Worm (Caenorhabditis elegans) whole organism, young adult: ENCODE data around the gene T23F11.11.

Source experiments
- B0035.1 ChIP-seq: sonication (generic microtip); optimal IDR thresholded peaks from 2 replicates; lab custom pipeline; 2016; ENCODE audit warnings: missing genetic modification characterization, mild to moderate bottlenecking, missing compliant biosample characterization, missing genotype, missing genetic modification reagents
- B0261.1 ChIP-seq: sonication (generic microtip); optimal IDR thresholded peaks from 2 replicates; lab custom pipeline; 2016; ENCODE audit warnings: mild to moderate bottlenecking, missing genetic modification characterization, moderate library complexity, missing compliant biosample characterization
- C17E4.6 ChIP-seq: fragments of 200-800 bp; sonication (Bioruptor generic); IDR thresholded peaks from 2 replicates; pipeline ENCODE4 v1.3.6; 2022; ENCODE audit warnings: missing genetic modification reagents, missing genetic modification characterization, missing compliant biosample characterization
- F10E7.11 ChIP-seq: sonication (generic microtip); optimal IDR thresholded peaks from 2 replicates; lab custom pipeline; 2017; ENCODE audit warnings: mild to moderate bottlenecking, missing genetic modification characterization, moderate library complexity, missing compliant biosample characterization
- K11D2.4 ChIP-seq: fragments of 200-800 bp; sonication (Bioruptor generic); IDR thresholded peaks from 2 replicates; pipeline ENCODE4 v1.3.6; 2022; ENCODE audit warnings: missing genetic modification reagents, missing genetic modification characterization, missing compliant biosample characterization
- T07F8.4 ChIP-seq: sonication (generic microtip); optimal IDR thresholded peaks from 2 replicates; lab custom pipeline; 2016; ENCODE audit warnings: mild to moderate bottlenecking, missing genetic modification characterization, moderate library complexity, missing compliant biosample characterization
- T26A5.8 ChIP-seq: sonication (generic microtip); optimal IDR thresholded peaks from 2 replicates; lab custom pipeline; 2016; ENCODE audit warnings: missing genetic modification characterization, missing compliant biosample characterization
- Y53G8AR.9 ChIP-seq: fragments of 200-800 bp; sonication (Bioruptor generic); conservative IDR thresholded peaks from 2 replicates; pipeline ENCODE4 v1.3.6; 2022; ENCODE audit warnings: missing genetic modification reagents, missing genetic modification characterization, missing compliant biosample characterization
- Y67H2A.10 ChIP-seq: fragments of 200-800 bp; sonication (Bioruptor generic); conservative IDR thresholded peaks from 2 replicates; pipeline ENCODE4 v1.3.6; 2022; ENCODE audit warnings: missing genetic modification reagents, missing genetic modification characterization, missing compliant biosample characterization
- Y95B8A.8 ChIP-seq: fragments of 200-800 bp; sonication (Bioruptor generic); IDR thresholded peaks from 2 replicates; pipeline ENCODE4 v1.3.6; 2022; ENCODE audit warnings: missing genetic modification reagents, missing genetic modification characterization, missing compliant biosample characterization
- ZK185.1 ChIP-seq: sonication (generic microtip); optimal IDR thresholded peaks from 2 replicates; lab custom pipeline; 2016; ENCODE audit warnings: mild to moderate bottlenecking, missing genetic modification characterization, missing compliant biosample characterization; ENCODE audit not compliant: poor library complexity, severe bottlenecking
- aptf-3 ChIP-seq: fragments of 200-800 bp; sonication (Bioruptor generic); IDR thresholded peaks from 2 replicates; pipeline ENCODE4 v1.3.6; 2022; ENCODE audit warnings: missing genetic modification characterization, missing compliant biosample characterization
- attf-6 ChIP-seq: fragments of 200-800 bp; sonication (Bioruptor generic); IDR thresholded peaks from 2 replicates; pipeline ENCODE4 v1.3.6; 2022; ENCODE audit warnings: missing genetic modification reagents, missing genetic modification characterization, missing compliant biosample characterization
- ccch-3 ChIP-seq: fragments of 200-800 bp; sonication (Bioruptor generic); optimal IDR thresholded peaks from 2 replicates; lab custom pipeline; 2018; ENCODE audit warnings: mild to moderate bottlenecking, missing genetic modification characterization, missing compliant biosample characterization
- cebp-2 ChIP-seq: fragments of 200-800 bp; sonication (Bioruptor generic); IDR thresholded peaks from 2 replicates; pipeline ENCODE4 v1.3.6; 2022; ENCODE audit warnings: missing genetic modification characterization, missing compliant biosample characterization
- ceh-100 ChIP-seq: fragments of 200-800 bp; sonication (Bioruptor generic); IDR thresholded peaks from 2 replicates; pipeline ENCODE4 v1.3.6; 2022; ENCODE audit warnings: missing genetic modification reagents, missing genetic modification characterization, missing compliant biosample characterization
- ceh-40 ChIP-seq: fragments of 200-800 bp; sonication (Bioruptor generic); IDR thresholded peaks from 2 replicates; pipeline ENCODE4 v1.3.6; 2022; ENCODE audit warnings: missing genetic modification characterization, missing compliant biosample characterization
- dpff-1 ChIP-seq: sonication (generic microtip); optimal IDR thresholded peaks from 2 replicates; lab custom pipeline; 2017; ENCODE audit warnings: mild to moderate bottlenecking, missing genetic modification characterization, missing compliant biosample characterization
- efl-1 ChIP-seq: fragments of 150-350 bp; optimal IDR thresholded peaks from 2 replicates; lab custom pipeline; 2014; ENCODE audit warnings: missing biosample characterization, missing genetic modification reagents, missing genetic modification characterization
- ekl-4 ChIP-seq: fragments of 200-800 bp; sonication (Bioruptor generic); IDR thresholded peaks from 2 replicates; pipeline ENCODE4 v1.3.6; 2022; ENCODE audit warnings: missing genetic modification reagents, missing genetic modification characterization, missing compliant biosample characterization
- hmg-1.2 ChIP-seq: fragments of 200-800 bp; sonication (Bioruptor generic); IDR thresholded peaks from 2 replicates; pipeline ENCODE4 v1.3.6; 2022; ENCODE audit warnings: missing genetic modification reagents, missing genetic modification characterization, missing compliant biosample characterization
- hrde-1 ChIP-seq: sonication (generic microtip); optimal IDR thresholded peaks from 2 replicates; lab custom pipeline; 2016; ENCODE audit warnings: missing genetic modification characterization, mild to moderate bottlenecking, missing compliant biosample characterization, moderate library complexity, missing genotype, missing genetic modification reagents, borderline replicate concordance
- hsf-1 ChIP-seq: fragments of 200-800 bp; sonication (Bioruptor generic); IDR thresholded peaks from 2 replicates; pipeline ENCODE4 v1.3.6; 2022; ENCODE audit warnings: missing genetic modification reagents, missing genetic modification characterization, missing compliant biosample characterization
- lin-26 ChIP-seq: fragments of 200-800 bp; sonication (Bioruptor generic); IDR thresholded peaks from 2 replicates; pipeline ENCODE4 v1.3.6; 2022; ENCODE audit warnings: missing genetic modification reagents, missing genetic modification characterization, missing compliant biosample characterization
- lin-40 ChIP-seq: sonication (generic microtip); optimal IDR thresholded peaks from 2 replicates; lab custom pipeline; 2016; ENCODE audit warnings: missing genetic modification characterization, mild to moderate bottlenecking, missing compliant biosample characterization, missing genotype, missing genetic modification reagents
- lir-1 ChIP-seq: fragments of 200-800 bp; sonication (Bioruptor generic); conservative IDR thresholded peaks from 2 replicates; pipeline ENCODE4 v1.3.6; 2022; ENCODE audit warnings: missing genetic modification reagents, missing genetic modification characterization, missing compliant biosample characterization
- madf-8 ChIP-seq: fragments of 200-800 bp; sonication (Bioruptor generic); conservative IDR thresholded peaks from 2 replicates; pipeline ENCODE4 v1.3.6; 2022; ENCODE audit warnings: missing genetic modification reagents, missing genetic modification characterization, missing compliant biosample characterization
- mcd-1 ChIP-seq: fragments of 200-800 bp; sonication (Bioruptor generic); IDR thresholded peaks from 2 replicates; pipeline ENCODE4 v1.3.6; 2022; ENCODE audit warnings: missing genetic modification reagents, missing genetic modification characterization, missing compliant biosample characterization
- mxl-1 ChIP-seq: sonication (generic microtip); optimal IDR thresholded peaks from 2 replicates; lab custom pipeline; 2016; ENCODE audit warnings: missing genetic modification characterization, missing compliant biosample characterization
- nfya-2 ChIP-seq: fragments of 200-800 bp; sonication (Bioruptor generic); IDR thresholded peaks from 2 replicates; pipeline ENCODE4 v1.3.6; 2022; ENCODE audit warnings: missing genetic modification reagents, missing genetic modification characterization, missing compliant biosample characterization
- nhr-120 ChIP-seq: fragments of 200-800 bp; sonication (Bioruptor generic); IDR thresholded peaks from 2 replicates; pipeline ENCODE4 v1.3.6; 2022; ENCODE audit warnings: missing genetic modification characterization, missing compliant biosample characterization
- nhr-80 ChIP-seq: sonication (generic microtip); optimal IDR thresholded peaks from 2 replicates; lab custom pipeline; 2016; ENCODE audit warnings: missing genetic modification characterization, missing compliant biosample characterization
- pbrm-1 ChIP-seq: fragments of 200-800 bp; sonication (Bioruptor generic); IDR thresholded peaks from 2 replicates; pipeline ENCODE4 v1.3.6; 2022; ENCODE audit warnings: missing genetic modification reagents, missing genetic modification characterization, missing compliant biosample characterization
- rpc-1 ChIP-seq, 2 experiments: fragments of 150-350 bp in 1 of 2; sonication (generic microtip) in 1 of 2; optimal IDR thresholded peaks; 2 replicates each; lab custom pipeline; 2014 to 2018; ENCODE audit warnings: missing biosample characterization in 1 of 2, missing genetic modification characterization in 1 of 2, missing genetic modification reagents in 1 of 2, missing genotype in 1 of 2
- sdz-38 ChIP-seq: sonication (generic microtip); optimal IDR thresholded peaks from 2 replicates; lab custom pipeline; 2016; ENCODE audit warnings: missing genotype, missing genetic modification characterization, missing compliant biosample characterization
- snpc-1.1 ChIP-seq: sonication (generic microtip); optimal IDR thresholded peaks from 2 replicates; lab custom pipeline; 2017; ENCODE audit warnings: missing genetic modification characterization, mild to moderate bottlenecking, missing compliant biosample characterization, antibody characterized with exemption, moderate library complexity, missing genotype, missing genetic modification reagents; ENCODE audit not compliant: insufficient read depth
- snpc-1.3 ChIP-seq: sonication (generic microtip); optimal IDR thresholded peaks from 2 replicates; lab custom pipeline; 2017; ENCODE audit warnings: missing genetic modification characterization, mild to moderate bottlenecking, missing compliant biosample characterization, antibody characterized with exemption, moderate library complexity, missing genotype, missing genetic modification reagents; ENCODE audit not compliant: insufficient read depth
- snpc-4 ChIP-seq, 5 experiments: fragments of 150-350 bp in 1 of 5; sonication (generic microtip) in 4 of 5; optimal IDR thresholded peaks; 2 replicates each; lab custom pipeline; 2014 to 2018; ENCODE audit warnings: missing genetic modification characterization in 5 of 5, missing biosample characterization in 3 of 5, antibody characterized with exemption in 2 of 5, mild to moderate bottlenecking in 2 of 5, missing compliant biosample characterization in 2 of 5, missing genotype in 2 of 5, moderate library complexity in 2 of 5, missing genetic modification reagents in 1 of 5
- sptf-2 ChIP-seq: fragments of 200-800 bp; sonication (Bioruptor generic); optimal IDR thresholded peaks from 2 replicates; lab custom pipeline; 2018; ENCODE audit warnings: mild to moderate bottlenecking, missing genetic modification characterization, missing compliant biosample characterization
- tbx-9 ChIP-seq: sonication (generic microtip); optimal IDR thresholded peaks from 2 replicates; lab custom pipeline; 2016; ENCODE audit warnings: borderline replicate concordance, missing genetic modification characterization, inconsistent platforms, missing compliant biosample characterization
- unc-130 ChIP-seq: sonication (generic microtip); optimal IDR thresholded peaks from 2 replicates; lab custom pipeline; 2016; ENCODE audit warnings: missing genetic modification reagents, missing genetic modification characterization, missing compliant biosample characterization
- unc-62 ChIP-seq: fragments of 150-350 bp; optimal IDR thresholded peaks from 2 replicates; lab custom pipeline; 2014; ENCODE audit warnings: missing biosample characterization, missing genetic modification reagents, missing genetic modification characterization
- xnd-1 ChIP-seq: sonication (generic microtip); optimal IDR thresholded peaks from 2 replicates; lab custom pipeline; 2016; ENCODE audit warnings: missing genotype, missing genetic modification reagents, missing genetic modification characterization, missing compliant biosample characterization
- zfh-2 ChIP-seq: fragments of 200-800 bp; sonication (Bioruptor generic); conservative IDR thresholded peaks from 2 replicates; pipeline ENCODE4 v1.3.6; 2022; ENCODE audit warnings: missing genetic modification reagents, missing genetic modification characterization, missing compliant biosample characterization
- zim-3 ChIP-seq: sonication (generic microtip); optimal IDR thresholded peaks from 2 replicates; lab custom pipeline; 2017; ENCODE audit warnings: mild to moderate bottlenecking, missing genetic modification characterization, moderate library complexity, missing compliant biosample characterization
- ztf-6 ChIP-seq: fragments of 200-800 bp; sonication (Bioruptor generic); IDR thresholded peaks from 2 replicates; pipeline ENCODE4 v1.3.6; 2022; ENCODE audit warnings: missing genetic modification reagents, missing genetic modification characterization, missing compliant biosample characterization

Gene T23F11.11

DNA sequence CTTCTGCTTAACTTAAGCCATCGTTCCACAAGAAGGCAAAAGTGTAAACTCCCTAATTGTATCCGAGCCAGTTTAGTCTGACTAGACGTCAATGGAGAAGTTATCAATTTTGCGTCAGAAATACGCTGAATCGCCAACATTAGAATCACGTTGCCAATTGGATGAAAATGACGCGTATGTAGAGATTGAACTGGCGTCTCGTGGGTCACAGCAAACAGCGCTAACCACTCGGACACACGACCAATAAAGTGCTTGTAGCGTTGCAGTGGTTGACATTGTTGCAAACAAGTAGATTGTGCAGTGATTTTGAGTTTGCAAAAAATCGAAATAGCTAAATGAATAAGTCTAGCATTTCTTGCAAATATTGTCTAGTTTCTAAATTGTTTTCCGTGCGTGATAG is 18.2 kb upstream of the T23F11.11 start (continued):
- TF ChIP-seq hrde-1 (tag; lab: Kevin White, UChicago) = peak; percentile 86
- TF ChIP-seq xnd-1 (tag; lab: Kevin White, UChicago) = peak; percentile 26
- TF ChIP-seq rpc-1 (optimal IDR thresholded peaks at IDR 0.05; lab: Kevin White, UChicago) = peak; percentile 91
- peak; percentile 100 for TF ChIP-seq rpc-1 (tag; optimal IDR thresholded peaks at IDR 0.05; lab: Kevin White, UChicago)
- TF ChIP-seq efl-1 = peak; percentile 40
- peak; percentile 76; the same call in 1 of the 2 replicates for TF ChIP-seq ceh-40 (GFP tag; lab: Robert Waterston, UW)
- no peak for TF ChIP-seq dpff-1 (tag; lab: Kevin White, UChicago)
- 0 out of 2 replicates have a peak, but pooled peaks have one; percentile 63 for TF ChIP-seq Y95B8A.8 (GFP tag; lab: Robert Waterston, UW)
- TF ChIP-seq madf-8 (GFP tag; lab: Robert Waterston, UW) = peak; percentile 41; the same call in 1 of the 2 replicates
- no peak for TF ChIP-seq sdz-38 (tag; lab: Kevin White, UChicago)
- TF ChIP-seq nfya-2 = no peak
- peak; percentile 92 for TF ChIP-seq mxl-1 (tag; lab: Kevin White, UChicago)
- peak; percentile 87 for TF ChIP-seq sptf-2
- peak; percentile 94 for TF ChIP-seq B0261.1 (tag; lab: Kevin White, UChicago)
- TF ChIP-seq zim-3 (tag; lab: Kevin White, UChicago) = peak; percentile 94
- TF ChIP-seq cebp-2 (GFP tag; lab: Robert Waterston, UW) = peak; percentile 96
- no peak for TF ChIP-seq mcd-1
- peak; percentile 79 for TF ChIP-seq T26A5.8 (tag; lab: Kevin White, UChicago)
- peak; percentile 59; the same call in 1 of the 2 replicates for TF ChIP-seq hsf-1 (GFP tag; lab: Robert Waterston, UW)
- peak; percentile 45 for TF ChIP-seq tbx-9 (tag; lab: Kevin White, UChicago)
- peak; percentile 71 for TF ChIP-seq hmg-1.2 (GFP tag; lab: Robert Waterston, UW)
- TF ChIP-seq C17E4.6 (GFP tag; lab: Robert Waterston, UW) = no peak
- peak; percentile 92 for TF ChIP-seq snpc-1.3
- TF ChIP-seq ekl-4 = peak; percentile 81
- no peak; the same call in 1 of the 2 replicates for TF ChIP-seq lir-1
- TF ChIP-seq snpc-4 (GFP tag; optimal IDR thresholded peaks at IDR 0.05; lab: Kevin White, UChicago) = peak; percentile 78
- peak in 3 of 4 experiments; percentile 2 to 66 (median 42) for TF ChIP-seq snpc-4 (tag; optimal IDR thresholded peaks at IDR 0.05; lab: Kevin White, UChicago)
- TF ChIP-seq zfh-2 (GFP tag; lab: Robert Waterston, UW) = no peak
- peak; percentile 26 for TF ChIP-seq unc-62
- TF ChIP-seq F10E7.11 (tag; lab: Kevin White, UChicago) = peak; percentile 62
- peak; percentile 85 for TF ChIP-seq ccch-3
- no peak for TF ChIP-seq ztf-6 (GFP tag; lab: Robert Waterston, UW)
- peak; percentile 17 for TF ChIP-seq B0035.1 (tag; lab: Kevin White, UChicago)
- 0 out of 2 replicates have a peak, but pooled peaks have one; percentile 55 for TF ChIP-seq nhr-120 (GFP tag; lab: Robert Waterston, UW)
- TF ChIP-seq snpc-1.1 (tag; lab: Kevin White, UChicago) = peak; percentile 69
- 0 out of 2 replicates have a peak, but pooled peaks have one; percentile 28 for TF ChIP-seq ceh-100 (GFP tag; lab: Robert Waterston, UW)
- no peak for TF ChIP-seq lin-40 (tag; lab: Kevin White, UChicago)
- TF ChIP-seq T07F8.4 (tag; lab: Kevin White, UChicago) = peak; percentile 87
- TF ChIP-seq Y67H2A.10 (GFP tag; lab: Robert Waterston, UW) = peak; percentile 60; the same call in 1 of the 2 replicates
- peak; percentile 70 for TF ChIP-seq nhr-80 (tag; lab: Kevin White, UChicago)
- peak; percentile 65; the same call in 1 of the 2 replicates for TF ChIP-seq K11D2.4
- peak; percentile 97 for TF ChIP-seq lin-26 (GFP tag; lab: Robert Waterston, UW)
- peak; percentile 77 for TF ChIP-seq Y53G8AR.9
- peak; percentile 72; the same call in 1 of the 2 replicates for TF ChIP-seq attf-6 (GFP tag; lab: Robert Waterston, UW)
- TF ChIP-seq aptf-3 (GFP tag; lab: Robert Waterston, UW) = peak; percentile 90
- TF ChIP-seq pbrm-1 = peak; percentile 66
- peak; percentile 85 for TF ChIP-seq ZK185.1 (tag; lab: Kevin White, UChicago)
- TF ChIP-seq unc-130 = peak; percentile 76
